Worm (Caenorhabditis elegans) whole organism, early embryonic: ENCODE results near the gene zhp-4.

ENCODE experiments used
- B0310.2 ChIP-seq: sonication (generic microtip); optimal IDR thresholded peaks from 2 replicates; lab custom pipeline; 2016; ENCODE audit warnings: mild to moderate bottlenecking, missing genetic modification characterization, missing compliant biosample characterization
- F13C5.2 ChIP-seq: sonication (generic microtip); optimal IDR thresholded peaks from 2 replicates; lab custom pipeline; 2017; ENCODE audit warnings: mild to moderate bottlenecking, missing genetic modification characterization, inconsistent platforms, missing compliant biosample characterization
- ama-1 ChIP-seq: fragments of 150-350 bp; optimal IDR thresholded peaks from 2 replicates; lab custom pipeline; 2014
- flt-1 ChIP-seq: fragments of 200-800 bp; sonication (Bioruptor generic); IDR thresholded peaks from 2 replicates; pipeline ENCODE4 v1.3.6; 2022; ENCODE audit warnings: missing genetic modification characterization, missing compliant biosample characterization
- hmbx-1 ChIP-seq: sonication (generic microtip); optimal IDR thresholded peaks from 2 replicates; lab custom pipeline; 2016; ENCODE audit warnings: mild to moderate bottlenecking, missing genetic modification characterization, missing compliant biosample characterization
- hmg-4 ChIP-seq: fragments of 200-800 bp; sonication (Bioruptor generic); optimal IDR thresholded peaks from 2 replicates; lab custom pipeline; 2018; ENCODE audit warnings: mild to moderate bottlenecking, missing genetic modification characterization, missing compliant biosample characterization
- hnd-1 ChIP-seq: sonication (generic microtip); optimal IDR thresholded peaks from 2 replicates; lab custom pipeline; 2016; ENCODE audit warnings: missing genetic modification characterization, missing compliant biosample characterization
- sea-1 ChIP-seq: fragments of 200-800 bp; sonication (Bioruptor generic); conservative IDR thresholded peaks from 2 replicates; pipeline ENCODE4 v1.3.6; 2022; ENCODE audit warnings: missing genetic modification characterization, missing compliant biosample characterization
- tra-4 ChIP-seq: sonication (generic microtip); optimal IDR thresholded peaks from 2 replicates; lab custom pipeline; 2017; ENCODE audit warnings: missing genetic modification characterization, missing compliant biosample characterization

ce11 chrV:19129497-19130212, 28.1 kb upstream of the zhp-4 start:
- TF ChIP-seq hmbx-1 (tag; lab: Kevin White, UChicago) (no peak), flt-1 (no peak), F13C5.2 (tag; lab: Kevin White, UChicago) (no peak), ama-1 (no peak), sea-1 (GFP tag; lab: Robert Waterston, UW) (no peak), hnd-1 (no peak), tra-4 (tag; lab: Kevin White, UChicago) (no peak), B0310.2 (no peak), hmg-4 (GFP tag; lab: Kevin White, UChicago) (no peak)
